Fruit fly (Drosophila melanogaster): ENCODE data around the gene CG4678.

CG4678 gene

DNA sequence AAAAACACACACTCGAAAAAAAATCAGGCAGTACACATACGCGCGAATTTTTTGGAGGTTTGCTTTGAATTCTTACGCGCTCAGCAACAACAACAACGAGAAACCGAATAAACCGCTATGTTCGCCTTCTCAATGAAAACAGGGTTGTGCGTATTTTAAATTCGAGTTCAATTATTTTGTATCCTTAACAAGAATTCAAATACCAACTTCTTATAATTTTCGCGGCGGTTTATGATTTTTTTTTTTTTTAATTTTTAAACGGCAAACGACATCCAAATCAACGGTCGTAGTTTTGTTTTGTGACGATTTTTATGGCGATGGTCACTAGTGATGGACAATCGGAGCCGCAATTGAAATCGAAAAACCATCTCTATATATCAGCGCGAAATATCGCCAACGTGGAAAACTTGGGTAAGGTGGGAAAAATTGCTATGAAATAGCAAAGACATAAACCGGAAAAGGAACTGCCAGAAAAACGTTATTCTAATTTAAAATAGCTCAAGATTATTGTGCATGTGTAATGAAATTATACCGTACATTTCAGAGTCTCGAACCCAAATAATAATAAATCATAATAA is 55.7 kb downstream of the CG4678 start, which contains the start of gene goe (continued):
- peak; percentile 69 for TF ChIP-seq Rx (GFP tag; IDR thresholded peaks at IDR 0.05)
- peak; percentile 50 for TF ChIP-seq CG16815 (GFP tag; optimal IDR thresholded peaks at IDR 0.05)
- peak; percentile 78 for TF ChIP-seq unpg (GFP tag; optimal IDR thresholded peaks at IDR 0.05)
- peak; percentile 69; the same call in 1 of the 3 replicates for TF ChIP-seq C15 (GFP tag; IDR thresholded peaks at IDR 0.05)
- peak; percentile 72 for TF ChIP-seq sisA (GFP tag; IDR thresholded peaks at IDR 0.05)
- TF ChIP-seq fd64A (GFP tag; optimal IDR thresholded peaks at IDR 0.05) = no peak
- no peak for TF ChIP-seq crol (GFP tag; IDR thresholded peaks at IDR 0.05)
- peak; percentile 34 for TF ChIP-seq CG7556 (GFP tag; optimal IDR thresholded peaks at IDR 0.05)
- TF ChIP-seq vfl (GFP tag; optimal IDR thresholded peaks at IDR 0.05) = peak; percentile 87
- TF ChIP-seq CG2202 (tag; optimal IDR thresholded peaks at IDR 0.05) = peak; percentile 61
- TF ChIP-seq CG31224 (GFP tag; IDR thresholded peaks at IDR 0.05) = peak; percentile 69
- peak; percentile 59 for TF ChIP-seq ind (GFP tag; optimal IDR thresholded peaks at IDR 0.05)
- peak; percentile 20; the same call in 1 of the 2 replicates for TF ChIP-seq CG4404 (GFP tag; IDR thresholded peaks at IDR 0.05)
- TF ChIP-seq CG14965 (GFP tag; optimal IDR thresholded peaks at IDR 0.05; ENCODE audit: borderline replicate concordance) = peak; percentile 37
- TF ChIP-seq gcm (GFP tag; optimal IDR thresholded peaks at IDR 0.05) = peak; percentile 46
- peak; percentile 40 for TF ChIP-seq BtbVII (GFP tag; optimal IDR thresholded peaks at IDR 0.05)
- TF ChIP-seq lov (optimal IDR thresholded peaks at IDR 0.05) = no peak
- TF ChIP-seq lov (GFP tag; IDR thresholded peaks at IDR 0.05) = peak; percentile 84; the same call in 2 of the 3 replicates
- TF ChIP-seq CG4282 (GFP tag; optimal IDR thresholded peaks at IDR 0.05) = peak; percentile 80
- TF ChIP-seq chm (GFP tag; IDR thresholded peaks at IDR 0.05) = peak; percentile 88
- peak; percentile 57 for TF ChIP-seq btn (GFP tag; optimal IDR thresholded peaks at IDR 0.05)
- TF ChIP-seq ATbp (GFP tag; optimal IDR thresholded peaks at IDR 0.05) = peak; percentile 73
- peak; percentile 61 for TF ChIP-seq CG10959 (GFP tag; IDR thresholded peaks at IDR 0.05)
- TF ChIP-seq wek (GFP tag; optimal IDR thresholded peaks at IDR 0.05) = peak; percentile 77
- TF ChIP-seq dimm (GFP tag; IDR thresholded peaks at IDR 0.05) = 0 out of 2 replicates have a peak, but pooled peaks have one; percentile 27
- peak; percentile 74 for TF ChIP-seq Bdp1 (GFP tag; optimal IDR thresholded peaks at IDR 0.05)
- TF ChIP-seq ssp (GFP tag; IDR thresholded peaks at IDR 0.05) = peak; percentile 63
- peak; percentile 73 for TF ChIP-seq CG3065 (GFP tag; optimal IDR thresholded peaks at IDR 0.05)
- peak; percentile 68 for TF ChIP-seq CG10462 (GFP tag; optimal IDR thresholded peaks at IDR 0.05)
- peak; percentile 58 for TF ChIP-seq Asciz (GFP tag; optimal IDR thresholded peaks at IDR 0.05)
- no peak for TF ChIP-seq D19A (tag; optimal IDR thresholded peaks at IDR 0.05)
- no peak for TF ChIP-seq dan (GFP tag; IDR thresholded peaks at IDR 0.05)
- TF ChIP-seq Taf1 (GFP tag; IDR thresholded peaks at IDR 0.05) = peak; percentile 38; the same call in 1 of the 2 replicates
- peak; percentile 52 for TF ChIP-seq psq (GFP tag; optimal IDR thresholded peaks at IDR 0.05)
- TF ChIP-seq CG11723 (GFP tag; optimal IDR thresholded peaks at IDR 0.05) = peak; percentile 64
- TF ChIP-seq Hmr (GFP tag; optimal IDR thresholded peaks at IDR 0.05) = peak; percentile 97
- peak; percentile 62 for TF ChIP-seq CG8089 (GFP tag; optimal IDR thresholded peaks at IDR 0.05)
- peak; percentile 67 for TF ChIP-seq Hr3 (GFP tag; optimal IDR thresholded peaks at IDR 0.05)
- TF ChIP-seq gem (tag; optimal IDR thresholded peaks at IDR 0.05) = peak; percentile 69
- TF ChIP-seq CG18764 (GFP tag; optimal IDR thresholded peaks at IDR 0.05) = peak; percentile 47
- peak; percentile 54 for TF ChIP-seq CG4730 (GFP tag; IDR thresholded peaks at IDR 0.05)
- TF ChIP-seq Eip74EF (GFP tag; optimal IDR thresholded peaks at IDR 0.05) = peak in 1 of 2 experiments; percentile 3
- TF ChIP-seq TFAM (GFP tag; optimal IDR thresholded peaks at IDR 0.05) = no peak
- peak; percentile 95 for TF ChIP-seq CG42726 (GFP tag; IDR thresholded peaks at IDR 0.05; ENCODE audit: partially characterized antibody)
